Worm (Caenorhabditis elegans) whole organism, early embryonic: ENCODE data around the gene aagr-2.

Source experiments
- B0310.2 ChIP-seq: sonication (generic microtip); optimal IDR thresholded peaks from 2 replicates; lab custom pipeline; 2016; ENCODE audit warnings: mild to moderate bottlenecking, missing genetic modification characterization, missing compliant biosample characterization
- F13C5.2 ChIP-seq: sonication (generic microtip); optimal IDR thresholded peaks from 2 replicates; lab custom pipeline; 2017; ENCODE audit warnings: mild to moderate bottlenecking, missing genetic modification characterization, inconsistent platforms, missing compliant biosample characterization
- aly-1 ChIP-seq: sonication (generic microtip); optimal IDR thresholded peaks from 2 replicates; lab custom pipeline; 2016; ENCODE audit warnings: missing genetic modification characterization, missing compliant biosample characterization
- ama-1 ChIP-seq: fragments of 150-350 bp; optimal IDR thresholded peaks from 2 replicates; lab custom pipeline; 2014
- ceh-13 ChIP-seq: fragments of 200-800 bp; sonication (Bioruptor generic); optimal IDR thresholded peaks from 2 replicates; lab custom pipeline; 2018; ENCODE audit warnings: mild to moderate bottlenecking, missing genetic modification characterization, missing compliant biosample characterization
- ceh-36 ChIP-seq: sonication (generic microtip); optimal IDR thresholded peaks from 2 replicates; lab custom pipeline; 2016; ENCODE audit warnings: missing genetic modification characterization, inconsistent platforms, missing compliant biosample characterization
- ets-7 ChIP-seq: sonication (generic microtip); optimal IDR thresholded peaks from 2 replicates; lab custom pipeline; 2016; ENCODE audit warnings: missing genotype, missing genetic modification characterization, missing compliant biosample characterization
- flt-1 ChIP-seq: fragments of 200-800 bp; sonication (Bioruptor generic); IDR thresholded peaks from 2 replicates; pipeline ENCODE4 v1.3.6; 2022; ENCODE audit warnings: missing genetic modification characterization, missing compliant biosample characterization
- hmbx-1 ChIP-seq: sonication (generic microtip); optimal IDR thresholded peaks from 2 replicates; lab custom pipeline; 2016; ENCODE audit warnings: mild to moderate bottlenecking, missing genetic modification characterization, missing compliant biosample characterization
- hmg-4 ChIP-seq: fragments of 200-800 bp; sonication (Bioruptor generic); optimal IDR thresholded peaks from 2 replicates; lab custom pipeline; 2018; ENCODE audit warnings: mild to moderate bottlenecking, missing genetic modification characterization, missing compliant biosample characterization
- hnd-1 ChIP-seq: sonication (generic microtip); optimal IDR thresholded peaks from 2 replicates; lab custom pipeline; 2016; ENCODE audit warnings: missing genetic modification characterization, missing compliant biosample characterization
- pes-1 ChIP-seq: fragments of 200-800 bp; sonication (Bioruptor generic); IDR thresholded peaks from 2 replicates; pipeline ENCODE4 v1.3.6; 2022; ENCODE audit warnings: missing genetic modification reagents, missing genetic modification characterization, missing compliant biosample characterization
- scrt-1 ChIP-seq: fragments of 200-800 bp; sonication (Bioruptor generic); IDR thresholded peaks from 2 replicates; pipeline ENCODE4 v1.3.6; 2022; ENCODE audit warnings: missing genetic modification characterization, missing compliant biosample characterization
- sea-1 ChIP-seq: fragments of 200-800 bp; sonication (Bioruptor generic); conservative IDR thresholded peaks from 2 replicates; pipeline ENCODE4 v1.3.6; 2022; ENCODE audit warnings: missing genetic modification characterization, missing compliant biosample characterization
- tbx-11 ChIP-seq: fragments of 200-800 bp; sonication (Bioruptor generic); IDR thresholded peaks from 2 replicates; pipeline ENCODE4 v1.3.6; 2022; ENCODE audit warnings: missing genetic modification characterization, missing compliant biosample characterization
- tbx-37 ChIP-seq: fragments of 200-800 bp; sonication (Bioruptor generic); conservative IDR thresholded peaks from 2 replicates; pipeline ENCODE4 v1.3.6; 2022; ENCODE audit warnings: missing genetic modification reagents, missing genetic modification characterization, missing compliant biosample characterization
- tra-4 ChIP-seq: sonication (generic microtip); optimal IDR thresholded peaks from 2 replicates; lab custom pipeline; 2017; ENCODE audit warnings: missing genetic modification characterization, missing compliant biosample characterization

Gene aagr-2

DNA sequence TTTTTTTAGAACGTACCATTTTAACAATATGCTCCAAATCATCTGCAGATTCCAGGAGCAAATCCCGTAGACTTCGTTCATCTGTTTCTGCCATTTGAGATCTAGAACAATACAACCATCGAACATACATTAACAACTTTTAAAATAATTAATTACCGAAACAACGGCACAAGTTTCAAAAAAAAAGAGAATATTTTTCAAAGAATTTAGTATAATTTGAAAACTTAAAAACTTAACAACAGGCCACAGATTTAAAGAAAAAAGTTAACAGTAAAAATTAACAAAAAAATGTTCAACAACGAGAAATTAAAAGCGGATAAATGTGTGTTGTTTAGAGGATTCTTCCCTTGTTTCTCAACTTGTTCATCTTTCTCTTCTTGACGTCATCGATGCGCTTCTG, 18.8 kb upstream of the aagr-2 start, which contains the start of gene mdt-4:
mdt-4 (minus strand) TSS at position 101 of the 400 bp plus-strand sequence.
- TF ChIP-seq scrt-1 (GFP tag; lab: Robert Waterston, UW) = no peak

DNA sequence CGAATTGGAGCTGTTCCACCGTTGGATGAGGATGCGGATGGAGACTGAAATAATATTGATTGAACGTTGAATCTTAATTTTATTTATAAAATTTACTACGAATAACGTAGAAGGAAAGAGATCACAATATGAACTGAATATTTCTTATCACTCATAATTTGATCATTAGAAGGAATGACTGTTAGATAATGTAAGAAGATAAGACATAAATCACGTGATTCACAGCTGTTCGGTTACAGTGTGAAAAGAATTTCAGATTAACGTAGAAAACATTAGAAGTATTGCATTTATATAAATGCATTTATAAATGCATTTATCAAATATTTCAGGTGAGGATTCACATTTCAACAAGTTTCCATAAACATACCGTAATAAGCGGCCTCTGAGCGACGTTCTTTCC, 17.8 kb upstream of the aagr-2 start:
- TF ChIP-seq sea-1 (no peak), ama-1 (lab: Kevin White, UChicago) (no peak), tbx-37 (GFP tag; lab: Robert Waterston, UW) (no peak), ceh-36 (tag; lab: Kevin White, UChicago) (no peak), aly-1 (tag; lab: Kevin White, UChicago) (no peak), B0310.2 (no peak), F13C5.2 (tag; lab: Kevin White, UChicago) (no peak), scrt-1 (GFP tag; lab: Robert Waterston, UW) (no peak), tbx-11 (GFP tag; lab: Robert Waterston, UW) (no peak), pes-1 (GFP tag; lab: Robert Waterston, UW) (no peak), hmbx-1 (tag; lab: Kevin White, UChicago) (no peak), ceh-13 (GFP tag; lab: Kevin White, UChicago) (no peak), tra-4 (no peak), ets-7 (tag; lab: Kevin White, UChicago) (no peak), flt-1 (GFP tag; lab: Robert Waterston, UW) (no peak), hnd-1 (no peak), hmg-4 (GFP tag; lab: Kevin White, UChicago) (no peak)

DNA sequence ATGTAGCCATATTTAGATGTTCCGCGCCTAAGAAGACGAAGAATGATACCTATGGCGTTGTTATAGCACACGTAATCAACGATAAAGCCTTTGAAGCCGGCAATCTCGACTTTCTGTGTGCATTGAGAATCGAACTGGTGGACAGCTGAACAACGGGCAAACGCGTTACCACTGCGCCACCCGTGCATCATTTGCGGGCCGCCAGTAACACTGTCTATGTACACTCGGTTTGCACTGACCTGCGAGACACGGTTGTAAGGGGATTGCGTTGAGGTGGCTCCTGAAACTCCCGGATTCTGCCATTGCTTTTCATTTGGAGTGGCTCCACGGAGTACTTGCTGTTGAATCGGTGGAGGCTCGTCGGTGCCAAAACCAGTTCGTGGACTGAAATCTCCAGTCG, 17.3 kb upstream of the aagr-2 start:
- TF ChIP-seq B0310.2 = peak; percentile 83
- no peak for TF ChIP-seq tra-4
- peak; percentile 71 for TF ChIP-seq tbx-37 (GFP tag; lab: Robert Waterston, UW)
- peak; percentile 87 for TF ChIP-seq aly-1 (tag; lab: Kevin White, UChicago)
- TF ChIP-seq ceh-13 (GFP tag; lab: Kevin White, UChicago) = peak; percentile 79
- peak; percentile 90 for TF ChIP-seq pes-1 (GFP tag; lab: Robert Waterston, UW)
- peak; percentile 89 for TF ChIP-seq ceh-36 (tag; lab: Kevin White, UChicago)
- peak; percentile 79 for TF ChIP-seq sea-1
- TF ChIP-seq tbx-11 (GFP tag; lab: Robert Waterston, UW) = peak; percentile 74; the same call in 1 of the 2 replicates
- peak; percentile 22 for TF ChIP-seq ama-1 (lab: Kevin White, UChicago)
- TF ChIP-seq hmbx-1 (tag; lab: Kevin White, UChicago) = peak; percentile 58
- peak; percentile 68 for TF ChIP-seq F13C5.2 (tag; lab: Kevin White, UChicago)
- peak; percentile 29 for TF ChIP-seq ets-7 (tag; lab: Kevin White, UChicago)
- TF ChIP-seq hnd-1 = peak; percentile 47
- TF ChIP-seq scrt-1 (GFP tag; lab: Robert Waterston, UW) = peak; percentile 85
- TF ChIP-seq hmg-4 (GFP tag; lab: Kevin White, UChicago) = peak; percentile 95
- peak; percentile 79 for TF ChIP-seq flt-1 (GFP tag; lab: Robert Waterston, UW)

DNA sequence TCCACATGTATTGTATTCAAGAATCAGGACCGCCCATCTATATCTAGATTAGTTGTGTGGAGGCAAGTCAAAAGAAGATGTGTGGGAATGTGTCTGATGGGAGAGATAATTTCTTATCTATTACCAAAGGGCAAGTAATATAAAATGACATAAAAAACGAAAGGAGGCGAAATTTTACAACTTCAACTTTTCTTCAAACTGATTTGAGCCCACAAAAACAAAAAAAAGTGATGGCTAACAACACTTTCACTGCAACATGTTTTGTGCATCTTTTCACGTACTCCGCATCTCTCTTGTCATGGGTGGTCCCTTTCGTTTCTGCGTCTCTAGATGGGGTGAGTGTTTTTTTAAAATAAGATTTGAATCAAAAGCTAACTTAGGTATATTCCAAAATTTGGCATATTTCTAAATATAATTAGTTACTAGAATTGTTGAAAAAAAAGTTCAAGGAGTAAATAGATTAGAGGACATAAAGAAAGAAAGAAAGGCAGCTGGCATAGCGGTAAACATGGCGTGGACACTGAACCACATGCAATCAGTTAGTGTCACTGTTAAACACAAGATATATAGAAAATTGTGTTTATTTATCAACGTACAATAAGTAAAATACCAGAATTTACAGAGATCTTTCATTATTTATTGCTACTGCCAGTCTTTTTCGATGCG, 16.6 kb upstream of the aagr-2 start, which contains the start of gene ZK546.19:
ZK546.19 (plus strand) TSS at position 186 of the 666 bp plus-strand sequence.
- TF ChIP-seq tra-4 (no peak), tbx-11 (GFP tag; lab: Robert Waterston, UW) (no peak), ceh-13 (GFP tag; lab: Kevin White, UChicago) (no peak), pes-1 (GFP tag; lab: Robert Waterston, UW) (no peak), hmbx-1 (tag; lab: Kevin White, UChicago) (no peak)

DNA sequence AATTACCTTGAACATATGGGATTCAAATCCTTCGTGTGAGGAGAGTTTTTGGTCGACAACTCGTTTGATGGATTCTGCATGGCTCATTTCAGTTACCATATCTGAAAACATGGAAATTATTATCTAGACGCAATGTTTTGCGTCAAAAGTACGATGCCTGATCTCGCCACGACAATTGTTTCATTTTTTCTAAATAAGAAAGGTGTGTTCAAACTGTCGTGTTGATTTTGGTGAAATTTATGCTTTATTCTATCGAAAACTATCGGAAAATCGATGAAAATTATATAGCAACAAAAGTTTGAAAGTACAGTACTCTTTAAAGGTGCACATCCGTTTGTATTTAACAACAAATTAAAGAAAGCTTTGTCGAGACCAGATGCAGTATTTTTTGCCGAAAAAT, 16.0 kb upstream of the aagr-2 start, which contains the start of gene cblc-1:
cblc-1 (minus strand) TSS at position 101 of the 400 bp plus-strand sequence.
- TF ChIP-seq B0310.2 = no peak
- TF ChIP-seq sea-1 = no peak
- no peak for TF ChIP-seq tbx-11 (GFP tag; lab: Robert Waterston, UW)
- TF ChIP-seq ceh-13 (GFP tag; lab: Kevin White, UChicago) = no peak
- no peak for TF ChIP-seq flt-1 (GFP tag; lab: Robert Waterston, UW)
- no peak for TF ChIP-seq scrt-1 (GFP tag; lab: Robert Waterston, UW)
- TF ChIP-seq hmg-4 (GFP tag; lab: Kevin White, UChicago) = no peak
- no peak for TF ChIP-seq tbx-37 (GFP tag; lab: Robert Waterston, UW)
- TF ChIP-seq ets-7 (tag; lab: Kevin White, UChicago) = no peak
- TF ChIP-seq hnd-1 = no peak
- no peak for TF ChIP-seq tra-4
- no peak for TF ChIP-seq ceh-36 (tag; lab: Kevin White, UChicago)
- no peak for TF ChIP-seq ama-1 (lab: Kevin White, UChicago)
- TF ChIP-seq aly-1 (tag; lab: Kevin White, UChicago) = no peak
- TF ChIP-seq F13C5.2 (tag; lab: Kevin White, UChicago) = no peak
- TF ChIP-seq pes-1 (GFP tag; lab: Robert Waterston, UW) = no peak
- no peak for TF ChIP-seq hmbx-1 (tag; lab: Kevin White, UChicago)

DNA sequence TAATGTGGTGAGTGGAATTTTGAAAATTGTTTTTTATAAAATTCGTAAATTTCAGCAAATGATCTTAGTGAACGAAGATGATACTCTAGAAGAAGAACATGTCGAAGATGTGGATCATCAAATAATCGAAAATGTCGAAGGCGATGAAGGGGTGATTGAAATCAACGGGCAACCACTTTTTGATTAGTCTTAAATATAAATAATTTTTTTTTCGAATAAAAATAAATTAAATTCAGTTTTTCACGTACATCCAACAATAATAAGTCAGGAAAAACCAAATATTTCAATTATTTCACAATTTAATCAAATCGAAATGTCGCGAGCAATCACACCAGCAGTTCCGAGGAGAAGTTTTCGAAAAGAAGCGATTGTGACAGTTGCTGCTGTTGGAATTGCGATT, 12.7 kb upstream of the aagr-2 start, which contains the start of gene ZK546.4:
ZK546.4 (plus strand) TSS at position 301 of the 400 bp plus-strand sequence.
- no peak for TF ChIP-seq aly-1 (tag; lab: Kevin White, UChicago)
- TF ChIP-seq hmg-4 (GFP tag; lab: Kevin White, UChicago) = no peak
- TF ChIP-seq pes-1 (GFP tag; lab: Robert Waterston, UW) = no peak
- no peak for TF ChIP-seq tbx-11 (GFP tag; lab: Robert Waterston, UW)
- TF ChIP-seq ama-1 (lab: Kevin White, UChicago) = no peak
- TF ChIP-seq B0310.2 = no peak
- TF ChIP-seq tra-4 = no peak
- no peak for TF ChIP-seq ets-7 (tag; lab: Kevin White, UChicago)
- no peak for TF ChIP-seq hmbx-1 (tag; lab: Kevin White, UChicago)
- no peak for TF ChIP-seq scrt-1 (GFP tag; lab: Robert Waterston, UW)
- no peak for TF ChIP-seq flt-1 (GFP tag; lab: Robert Waterston, UW)
- no peak for TF ChIP-seq tbx-37 (GFP tag; lab: Robert Waterston, UW)
- TF ChIP-seq hnd-1 = no peak

DNA sequence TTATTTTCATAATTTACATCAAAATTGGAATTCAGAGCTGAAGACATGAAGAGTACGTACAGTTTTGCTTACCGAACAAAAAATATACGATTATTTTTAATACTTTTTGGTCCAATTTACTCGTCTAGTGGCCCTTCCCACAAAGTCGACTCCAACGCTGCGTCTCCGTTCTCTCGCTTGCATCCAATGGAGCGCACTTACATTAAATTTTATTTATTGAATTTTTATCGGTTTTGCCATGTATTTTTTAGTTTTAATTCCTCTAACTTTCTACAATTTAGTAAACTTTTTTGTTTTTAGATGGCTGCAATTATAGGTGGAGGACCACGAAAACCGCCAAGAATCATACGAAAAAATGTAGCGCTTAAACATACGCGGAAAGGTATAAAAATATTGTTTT, 10.5 kb upstream of the aagr-2 start, which contains the start of gene ZK546.5:
ZK546.5 (plus strand) TSS at position 301 of the 400 bp plus-strand sequence.
- TF ChIP-seq aly-1 (tag; lab: Kevin White, UChicago) = no peak
- no peak for TF ChIP-seq pes-1 (GFP tag; lab: Robert Waterston, UW)
- TF ChIP-seq scrt-1 (GFP tag; lab: Robert Waterston, UW) = no peak
- TF ChIP-seq hmg-4 (GFP tag; lab: Kevin White, UChicago) = no peak
